Worm (Caenorhabditis elegans): Measurements from ENCODE around the gene abf-4.
"Not testable (repeated sequence)": the region's sequence is repeated elsewhere in the genome, so short reads cannot be mapped to it uniquely, and the experiment has no call there.

The abf-4 gene

ce11 chrV:20564054-20564453 lies 5.9 kb upstream of the abf-4 start, which contains the start of gene F26F2.13:
TSS of gene F26F2.13 (plus strand) at chrV:20564354.
- TF ChIP-seq mls-2, lsy-2, snpc-4 (tag; optimal IDR thresholded peaks at IDR 0.05): not testable (repeated sequence)

ce11 chrV:20561795-20562194 lies 3.6 kb upstream of the abf-4 start, which contains the start of gene F26F2.1:
TSS of gene F26F2.1 (minus strand) at chrV:20561895.
- TF ChIP-seq sptf-1 (tag; optimal IDR thresholded peaks at IDR 0.05) (no peak), nhr-28 (tag; optimal IDR thresholded peaks at IDR 0.05) (no peak), nhr-12 (tag; optimal IDR thresholded peaks at IDR 0.05) (no peak), flh-1 (GFP tag; optimal IDR thresholded peaks at IDR 0.05) (no peak), pha-4 (tag; optimal IDR thresholded peaks at IDR 0.05) (no peak), unc-62 (GFP tag; optimal IDR thresholded peaks at IDR 0.05) (no peak), mep-1 (tag; optimal IDR thresholded peaks at IDR 0.05) (no peak), nhr-237 (tag; optimal IDR thresholded peaks at IDR 0.05) (no peak), elt-1 (tag; optimal IDR thresholded peaks at IDR 0.05; ENCODE audit: borderline replicate concordance, insufficient read depth) (no peak), zip-8 (tag; optimal IDR thresholded peaks at IDR 0.05) (no peak)

DNA sequence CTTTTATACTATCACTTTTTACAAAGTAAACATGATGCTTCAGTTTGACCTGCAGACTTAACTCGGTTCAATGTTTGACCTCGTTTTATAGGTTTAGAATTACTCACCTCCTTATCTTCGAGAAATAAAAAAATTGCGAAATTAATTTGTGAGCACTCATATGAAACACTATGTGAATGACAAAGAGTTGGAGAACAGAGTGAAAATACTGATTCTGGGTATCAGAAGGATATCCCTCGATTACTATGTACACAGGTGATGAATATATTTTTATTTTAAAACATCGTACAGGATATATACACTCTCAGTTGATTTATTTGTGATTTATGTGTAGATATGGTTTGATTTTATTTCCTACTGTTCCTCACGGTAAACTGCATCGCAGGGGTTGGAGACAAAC lies 1.9 kb downstream of the abf-4 start, which contains the start of gene Y38H6C.23:
Gene Y38H6C.23 (minus strand): TSS at position 101 of the 400 bp plus-strand sequence.
- TF ChIP-seq sem-2 (GFP tag; optimal IDR thresholded peaks at IDR 0.05) (no peak), sptf-1 (tag; optimal IDR thresholded peaks at IDR 0.05) (no peak), mab-5 (tag; optimal IDR thresholded peaks at IDR 0.05) (no peak), ces-1 (GFP tag; optimal IDR thresholded peaks at IDR 0.05) (no peak)

DNA sequence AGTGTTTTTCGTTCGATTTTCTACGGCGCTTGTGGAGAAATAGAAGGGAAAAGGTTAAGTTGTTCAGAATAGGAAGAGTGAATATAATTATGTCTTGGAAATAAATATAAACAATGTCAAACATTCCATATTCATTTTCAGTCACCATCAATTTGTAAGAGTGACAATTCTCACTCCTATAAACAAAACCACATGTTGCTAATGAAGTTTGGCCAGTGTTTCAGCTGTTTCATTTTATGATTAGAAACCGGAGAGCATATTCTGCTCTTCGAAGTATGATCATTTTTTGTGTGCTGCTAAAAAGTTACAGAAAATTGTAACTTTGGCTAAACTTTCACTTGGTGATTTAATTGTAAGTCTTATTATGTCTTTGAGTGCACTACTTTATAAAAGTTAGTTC lies 3.0 kb downstream of the abf-4 start, which contains the start of gene Y38H6C.21:
Gene Y38H6C.21 (minus strand): TSS at position 148 of the 400 bp plus-strand sequence.
- TF ChIP-seq zip-8 (tag; optimal IDR thresholded peaks at IDR 0.05) (no peak), blmp-1 (tag; optimal IDR thresholded peaks at IDR 0.05) (no peak), sem-2 (GFP tag; optimal IDR thresholded peaks at IDR 0.05) (no peak), nhr-28 (tag; optimal IDR thresholded peaks at IDR 0.05) (no peak), pha-4 (tag; optimal IDR thresholded peaks at IDR 0.05) (no peak), flh-1 (GFP tag; optimal IDR thresholded peaks at IDR 0.05) (no peak), mep-1 (tag; optimal IDR thresholded peaks at IDR 0.05) (no peak), lin-32 (GFP tag; optimal IDR thresholded peaks at IDR 0.05) (no peak), bed-3 (GFP tag; optimal IDR thresholded peaks at IDR 0.05) (no peak), ceh-83 (GFP tag; optimal IDR thresholded peaks at IDR 0.05) (no peak), ces-1 (GFP tag; optimal IDR thresholded peaks at IDR 0.05) (no peak), lin-13 (tag; optimal IDR thresholded peaks at IDR 0.05) (no peak), ceh-39 (tag; optimal IDR thresholded peaks at IDR 0.05) (no peak), tbx-8 (GFP tag; optimal IDR thresholded peaks at IDR 0.05) (no peak), mls-2 (tag; optimal IDR thresholded peaks at IDR 0.05) (no peak), nhr-76 (tag; optimal IDR thresholded peaks at IDR 0.05) (no peak), elt-3 (tag; optimal IDR thresholded peaks at IDR 0.05) (no peak)

DNA sequence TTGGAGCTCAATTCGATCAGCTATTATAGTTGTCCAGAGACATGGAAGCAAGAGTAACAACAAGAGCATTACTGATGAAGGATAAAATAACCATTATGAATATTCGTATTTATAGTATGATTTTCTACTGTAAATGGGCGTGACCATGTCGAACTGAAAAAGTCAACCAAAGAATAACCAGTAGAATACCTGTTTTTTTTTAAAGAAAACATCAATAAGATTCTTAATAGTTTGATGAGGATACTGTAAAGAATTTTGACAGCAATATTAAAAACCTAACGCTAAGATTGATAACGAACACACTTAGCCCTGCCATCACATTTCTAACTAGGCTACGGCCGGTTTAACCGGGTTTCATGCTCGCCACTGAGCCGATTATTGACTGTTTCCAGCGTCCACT lies 5.2 kb downstream of the abf-4 start, which contains the start of gene vmo-1:
Gene vmo-1 (minus strand): TSS at position 101 of the 400 bp plus-strand sequence.
- TF ChIP-seq nhr-12 (tag; optimal IDR thresholded peaks at IDR 0.05) (no peak), unc-39 (tag; optimal IDR thresholded peaks at IDR 0.05) (no peak), M03D4.4 (tag; optimal IDR thresholded peaks at IDR 0.05) (no peak), mep-1 (tag; optimal IDR thresholded peaks at IDR 0.05) (no peak), ceh-43 (GFP tag; optimal IDR thresholded peaks at IDR 0.05) (no peak), blmp-1 (tag; optimal IDR thresholded peaks at IDR 0.05) (no peak), pha-4 (tag; optimal IDR thresholded peaks at IDR 0.05) (no peak), elt-3 (tag; optimal IDR thresholded peaks at IDR 0.05) (no peak), drap-1 (GFP tag; optimal IDR thresholded peaks at IDR 0.05) (no peak), lin-13 (tag; optimal IDR thresholded peaks at IDR 0.05) (no peak), mab-5 (tag; optimal IDR thresholded peaks at IDR 0.05) (no peak), nhr-28 (tag; optimal IDR thresholded peaks at IDR 0.05) (no peak), flh-1 (GFP tag; optimal IDR thresholded peaks at IDR 0.05) (no peak), nhr-76 (tag; optimal IDR thresholded peaks at IDR 0.05) (no peak), lin-32 (GFP tag; optimal IDR thresholded peaks at IDR 0.05) (no peak), mls-2 (tag; optimal IDR thresholded peaks at IDR 0.05) (no peak)

DNA sequence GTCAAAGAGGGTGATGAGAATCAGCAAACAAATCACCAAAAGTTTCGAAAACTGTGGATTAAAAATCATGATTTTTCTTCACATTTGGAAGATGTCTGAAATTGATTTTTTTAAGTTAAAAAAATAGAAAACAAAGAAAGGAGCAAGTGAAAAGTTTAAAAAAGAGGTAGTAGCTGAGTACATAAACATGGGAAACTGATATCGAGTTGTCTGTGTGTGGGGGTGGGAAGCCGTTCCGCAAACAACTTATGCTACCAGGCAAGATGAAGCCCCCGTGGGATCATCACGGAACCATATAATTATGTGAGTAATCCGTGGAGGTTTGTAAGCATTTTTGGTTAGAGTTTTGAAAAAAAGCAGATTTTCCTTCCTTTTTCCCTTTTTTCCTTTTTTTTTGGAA lies 7.1 kb downstream of the abf-4 start, which contains the start of gene Y38H6C.20:
Gene Y38H6C.20 (minus strand): TSS at position 101 of the 400 bp plus-strand sequence.
- no peak for TF ChIP-seq ceh-43 (GFP tag; optimal IDR thresholded peaks at IDR 0.05)
- TF ChIP-seq snpc-4 (tag; optimal IDR thresholded peaks at IDR 0.05): no peak
- no peak for TF ChIP-seq unc-120 (tag; optimal IDR thresholded peaks at IDR 0.05; ENCODE audit: poor library complexity, severe bottlenecking)
- TF ChIP-seq nhr-2 (tag; optimal IDR thresholded peaks at IDR 0.05): no peak
- TF ChIP-seq hlh-1 (tag; optimal IDR thresholded peaks at IDR 0.05): no peak
- no peak for TF ChIP-seq unc-39 (tag; optimal IDR thresholded peaks at IDR 0.05)
- no peak for TF ChIP-seq nhr-237 (tag; optimal IDR thresholded peaks at IDR 0.05)
- TF ChIP-seq elt-3 (tag; optimal IDR thresholded peaks at IDR 0.05): no peak
- TF ChIP-seq cnd-1 (tag; optimal IDR thresholded peaks at IDR 0.05): no peak
- TF ChIP-seq lin-32 (GFP tag; optimal IDR thresholded peaks at IDR 0.05): no peak
- TF ChIP-seq ces-1 (GFP tag; optimal IDR thresholded peaks at IDR 0.05): no peak

Data from whole organism, mixed stage, embryonic.